Worm (Caenorhabditis elegans) whole organism, L4 larva: ENCODE data around the gene nlp-3.

Source experiments
- F10B5.3 ChIP-seq: sonication (generic microtip); optimal IDR thresholded peaks from 2 replicates; lab custom pipeline; 2016; ENCODE audit warnings: mild to moderate bottlenecking, missing genetic modification characterization, missing compliant biosample characterization
- F37D6.2 ChIP-seq: sonication (generic microtip); optimal IDR thresholded peaks from 2 replicates; lab custom pipeline; 2016; ENCODE audit warnings: mild to moderate bottlenecking, missing genetic modification characterization, missing compliant biosample characterization
- F44E2.7 ChIP-seq: fragments of 200-800 bp; sonication (Bioruptor generic); IDR thresholded peaks from 2 replicates; pipeline ENCODE4 v2.1.2; 2022; ENCODE audit warnings: missing genetic modification characterization, missing compliant biosample characterization
- T26A8.4 ChIP-seq: fragments of 200-800 bp; sonication (Bioruptor generic); IDR thresholded peaks from 2 replicates; pipeline ENCODE4 v1.3.6; 2022; ENCODE audit warnings: missing genetic modification characterization, missing compliant biosample characterization
- Y5F2A.4 ChIP-seq: fragments of 200-800 bp; sonication (Bioruptor generic); optimal IDR thresholded peaks from 2 replicates; lab custom pipeline; 2018; ENCODE audit warnings: mild to moderate bottlenecking, missing genetic modification characterization, missing compliant biosample characterization
- ZK546.5 ChIP-seq, 2 experiments: sonication (generic microtip); optimal IDR thresholded peaks; 2 replicates each; lab custom pipeline; 2017; ENCODE audit warnings: missing biosample characterization in 2 of 2, missing genetic modification characterization in 2 of 2
- aha-1 ChIP-seq: fragments of 150-350 bp; peaks from one replicate; lab custom pipeline; 2014; ENCODE audit warnings: missing biosample characterization, missing genetic modification characterization
- ama-1 ChIP-seq: fragments of 150-350 bp; optimal IDR thresholded peaks from 2 replicates; lab custom pipeline; 2014; ENCODE audit warnings: inconsistent platforms, mixed read lengths
- arid-1 ChIP-seq: fragments of 200-800 bp; sonication (Bioruptor generic); conservative IDR thresholded peaks from 2 replicates; pipeline ENCODE4 v1.3.6; 2022; ENCODE audit warnings: missing genetic modification reagents, missing genetic modification characterization, missing compliant biosample characterization
- ceh-32 ChIP-seq: sonication (generic microtip); optimal IDR thresholded peaks from 2 replicates; lab custom pipeline; 2016; ENCODE audit warnings: mild to moderate bottlenecking, missing genetic modification characterization, missing compliant biosample characterization; ENCODE audit not compliant: poor library complexity
- ceh-44 ChIP-seq: fragments of 200-800 bp; sonication (Bioruptor generic); IDR thresholded peaks from 2 replicates; pipeline ENCODE4 v1.3.6; 2022; ENCODE audit warnings: missing genetic modification reagents, missing genetic modification characterization, missing compliant biosample characterization
- ctbp-1 ChIP-seq: fragments of 200-800 bp; sonication (Bioruptor generic); IDR thresholded peaks from 2 replicates; pipeline ENCODE4 v1.3.6; 2022; ENCODE audit warnings: missing genetic modification reagents, missing genetic modification characterization, missing compliant biosample characterization
- daf-16 ChIP-seq, 3 experiments: sonication (generic microtip); optimal IDR thresholded peaks; 2 replicates each; lab custom pipeline; 2016 to 2017; ENCODE audit warnings: missing genetic modification characterization in 3 of 3, missing genetic modification reagents in 3 of 3, mild to moderate bottlenecking in 2 of 3, missing compliant biosample characterization in 2 of 3, missing biosample characterization in 1 of 3, moderate library complexity in 1 of 3
- dmd-6 ChIP-seq: fragments of 200-800 bp; sonication (Bioruptor generic); IDR thresholded peaks from 2 replicates; pipeline ENCODE4 v1.3.6; 2022; ENCODE audit warnings: missing genetic modification reagents, missing genetic modification characterization, missing compliant biosample characterization
- dve-1 ChIP-seq: sonication (generic microtip); optimal IDR thresholded peaks from 2 replicates; lab custom pipeline; 2017; ENCODE audit warnings: antibody characterized with exemption, mild to moderate bottlenecking, missing genetic modification characterization, missing compliant biosample characterization; ENCODE audit not compliant: insufficient read depth
- hlh-11 ChIP-seq: fragments of 200-800 bp; sonication (Bioruptor generic); optimal IDR thresholded peaks from 2 replicates; lab custom pipeline; 2018; ENCODE audit warnings: mild to moderate bottlenecking, missing genetic modification characterization, missing compliant biosample characterization
- hlh-30 ChIP-seq: sonication (generic microtip); optimal IDR thresholded peaks from 2 replicates; lab custom pipeline; 2017; ENCODE audit warnings: antibody characterized with exemption, mild to moderate bottlenecking, missing genetic modification characterization, missing compliant biosample characterization; ENCODE audit not compliant: insufficient read depth
- lin-13 ChIP-seq: fragments of 150-350 bp; optimal IDR thresholded peaks from 2 replicates; lab custom pipeline; 2014; ENCODE audit warnings: missing biosample characterization, missing genetic modification reagents, missing genetic modification characterization
- lin-39 ChIP-seq: fragments of 150-350 bp; optimal IDR thresholded peaks from 2 replicates; lab custom pipeline; 2014; ENCODE audit warnings: missing biosample characterization, missing genetic modification reagents, missing genetic modification characterization
- madf-5 ChIP-seq, 2 experiments: fragments of 200-800 bp; sonication (Bioruptor generic); IDR thresholded peaks; 2 replicates each; pipeline ENCODE4 v1.3.6; 2022; ENCODE audit warnings: missing compliant biosample characterization in 2 of 2, missing genetic modification characterization in 2 of 2
- mdl-1 ChIP-seq, 2 experiments: fragments of 150-350 bp in 1 of 2; sonication (generic microtip) in 1 of 2; optimal IDR thresholded peaks; 2 replicates each; lab custom pipeline; 2014 to 2017; ENCODE audit warnings: missing biosample characterization in 2 of 2, missing genetic modification characterization in 2 of 2
- mes-2 ChIP-seq: sonication (generic microtip); optimal IDR thresholded peaks from 2 replicates; lab custom pipeline; 2016; ENCODE audit warnings: missing genotype, mild to moderate bottlenecking, missing genetic modification characterization, missing compliant biosample characterization; ENCODE audit not compliant: poor library complexity, severe bottlenecking
- mxl-2 ChIP-seq: fragments of 200-800 bp; sonication (Bioruptor generic); conservative IDR thresholded peaks from 2 replicates; pipeline ENCODE4 v1.3.6; 2022; ENCODE audit warnings: missing genetic modification reagents, missing genetic modification characterization, missing compliant biosample characterization
- mxl-3 ChIP-seq: fragments of 200-800 bp; sonication (Bioruptor generic); optimal IDR thresholded peaks from 2 replicates; lab custom pipeline; 2018; ENCODE audit warnings: mild to moderate bottlenecking, missing genetic modification characterization, missing compliant biosample characterization
- nhr-102 ChIP-seq: sonication (generic microtip); optimal IDR thresholded peaks from 2 replicates; lab custom pipeline; 2016; ENCODE audit warnings: mild to moderate bottlenecking, missing genetic modification characterization, moderate library complexity, missing compliant biosample characterization
- nhr-11 ChIP-seq: fragments of 150-350 bp; optimal IDR thresholded peaks from 2 replicates; lab custom pipeline; 2014; ENCODE audit warnings: missing biosample characterization, missing genetic modification characterization
- nhr-237 ChIP-seq: sonication (generic microtip); optimal IDR thresholded peaks from 2 replicates; lab custom pipeline; 2017; ENCODE audit warnings: missing biosample characterization, missing genetic modification characterization
- nhr-28 ChIP-seq: fragments of 150-350 bp; optimal IDR thresholded peaks from 2 replicates; lab custom pipeline; 2014; ENCODE audit warnings: missing biosample characterization, missing genetic modification characterization
- nhr-41 ChIP-seq: fragments of 200-800 bp; sonication (Bioruptor generic); IDR thresholded peaks from 2 replicates; pipeline ENCODE4 v1.3.6; 2022; ENCODE audit warnings: missing genetic modification reagents, missing genetic modification characterization, missing compliant biosample characterization
- pha-4 ChIP-seq, 2 experiments: fragments of 150-350 bp in 1 of 2; fragments of 200-800 bp in 1 of 2; sonication (Bioruptor generic) in 1 of 2; IDR thresholded peaks in 1 of 2; optimal IDR thresholded peaks in 1 of 2; 2 replicates each; pipeline versions ENCODE4 v1.3.6 to Lab custom; 2014 to 2022; ENCODE audit warnings: missing genetic modification characterization in 2 of 2, missing genetic modification reagents in 2 of 2, missing biosample characterization in 1 of 2, missing compliant biosample characterization in 1 of 2
- php-3 ChIP-seq: fragments of 200-800 bp; sonication (Bioruptor generic); IDR thresholded peaks from 2 replicates; pipeline ENCODE4 v1.3.6; 2022; ENCODE audit warnings: missing genetic modification reagents, missing genetic modification characterization, missing compliant biosample characterization
- pqm-1 ChIP-seq: sonication (generic microtip); optimal IDR thresholded peaks from 2 replicates; lab custom pipeline; 2017; ENCODE audit warnings: missing biosample characterization, missing genetic modification characterization
- rbr-2 ChIP-seq: sonication (generic microtip); optimal IDR thresholded peaks from 2 replicates; lab custom pipeline; 2016; ENCODE audit warnings: missing genotype, missing genetic modification characterization, missing compliant biosample characterization
- skn-1 ChIP-seq: fragments of 150-350 bp; optimal IDR thresholded peaks from 2 replicates; lab custom pipeline; 2014; ENCODE audit warnings: missing biosample characterization, missing genetic modification characterization
- snpc-1.2 ChIP-seq: fragments of 200-800 bp; sonication (Bioruptor generic); IDR thresholded peaks from 2 replicates; pipeline ENCODE4 v1.3.6; 2022; ENCODE audit warnings: missing genetic modification reagents, missing genetic modification characterization, missing compliant biosample characterization
- unc-62 ChIP-seq, 3 experiments: fragments of 150-350 bp in 1 of 3; sonication (generic microtip); optimal IDR thresholded peaks in 2 of 3; peaks in 1 of 3; 1 replicate in 1 of 3; 2 replicates in 2 of 3; lab custom pipeline; 2014 to 2017; ENCODE audit warnings: missing biosample characterization in 3 of 3, missing genetic modification characterization in 3 of 3, missing genetic modification reagents in 3 of 3, missing genotype in 1 of 3
- zip-2 ChIP-seq: fragments of 150-350 bp; optimal IDR thresholded peaks from 2 replicates; lab custom pipeline; 2014; ENCODE audit warnings: missing biosample characterization, missing genetic modification characterization

nlp-3 gene

DNA sequence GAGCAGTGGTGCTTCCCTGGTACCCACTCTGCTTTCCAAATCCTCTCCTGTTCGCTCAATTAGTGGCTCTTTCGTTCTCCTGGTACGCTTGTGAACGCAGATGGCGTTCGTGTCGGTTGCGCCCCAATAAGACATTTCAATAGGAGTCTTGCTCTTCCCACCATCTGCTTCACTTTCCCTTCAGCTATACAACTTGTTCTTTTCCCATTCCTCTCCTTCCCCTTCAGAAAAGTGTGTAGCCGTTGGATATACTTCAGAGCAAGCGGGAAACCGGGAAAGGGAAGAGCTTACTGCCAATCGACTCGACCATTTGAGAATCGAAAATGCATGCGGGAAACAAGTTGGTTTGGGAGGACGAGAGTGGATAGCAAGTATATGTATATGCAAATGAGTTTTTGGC lies 35.0 kb downstream of the nlp-3 start:
- TF ChIP-seq mxl-2 (GFP tag; lab: Robert Waterston, UW) (no peak), daf-16 (GFP tag; optimal IDR thresholded peaks at IDR 0.05; lab: Kevin White, UChicago) (no peak), daf-16 (tag; optimal IDR thresholded peaks at IDR 0.05; lab: Kevin White, UChicago) (no peak), skn-1 (tag; lab: Kevin White, UChicago) (no peak), lin-39 (tag; lab: Kevin White, UChicago) (no peak), Y5F2A.4 (GFP tag; lab: Kevin White, UChicago) (no peak), pqm-1 (tag; lab: Kevin White, UChicago) (no peak), nhr-102 (tag; lab: Kevin White, UChicago) (peak; percentile 6), ceh-44 (GFP tag; lab: Robert Waterston, UW) (no peak), nhr-41 (no peak), pha-4 (GFP tag; IDR thresholded peaks at IDR 0.05; lab: Robert Waterston, UW) (no peak), pha-4 (tag; optimal IDR thresholded peaks at IDR 0.05; lab: Kevin White, UChicago) (no peak), rbr-2 (tag; lab: Kevin White, UChicago) (peak; percentile 43), lin-13 (GFP tag; lab: Kevin White, UChicago) (no peak), hlh-11 (tag; lab: Kevin White, UChicago) (no peak), T26A8.4 (GFP tag; lab: Robert Waterston, UW) (no peak), hlh-30 (no peak)
- TF ChIP-seq, all 104 proteins: peak for 2

DNA sequence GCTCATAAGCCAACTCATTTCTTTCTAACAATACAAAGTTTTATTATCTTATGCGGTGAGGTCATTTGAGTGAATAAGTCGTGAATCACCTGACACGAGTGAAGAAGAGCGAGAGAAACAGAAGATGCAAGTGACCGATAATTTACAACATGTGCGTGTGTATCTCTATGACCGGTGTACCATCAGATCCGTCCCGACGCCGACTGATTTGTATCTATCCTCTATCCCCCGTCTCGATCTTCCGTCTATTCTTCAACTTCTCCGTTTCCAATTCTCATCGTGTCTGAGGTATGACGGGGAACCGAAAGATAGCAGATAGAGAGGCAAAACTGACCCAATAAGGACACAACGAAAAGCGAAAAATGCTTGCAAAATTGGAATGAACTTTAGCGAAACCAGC lies 36.8 kb downstream of the nlp-3 start, which contains the start of gene F09A5.3:
F09A5.3 (plus strand) TSS at position 162 of the 400 bp plus-strand sequence.
- peak; percentile 14 for TF ChIP-seq dve-1 (tag; lab: Kevin White, UChicago)
- TF ChIP-seq ama-1, result no peak
- TF ChIP-seq F37D6.2 (tag; lab: Kevin White, UChicago), result no peak
- peak; percentile 17 for TF ChIP-seq mes-2 (tag; lab: Kevin White, UChicago)
- peak; percentile 79 for TF ChIP-seq mxl-3
- TF ChIP-seq madf-5 (GFP tag; IDR thresholded peaks at IDR 0.05; lab: Robert Waterston, UW), result no peak
- no peak for TF ChIP-seq zip-2 (tag; lab: Kevin White, UChicago)
- no peak for TF ChIP-seq ctbp-1 (GFP tag; lab: Robert Waterston, UW)
- TF ChIP-seq nhr-11, result peak; percentile 6
- TF ChIP-seq unc-62 (GFP tag; optimal IDR thresholded peaks at IDR 0.05 in 1 of 2; lab: Kevin White, UChicago), result peak in 1 of 2 experiments; percentile 99
- TF ChIP-seq unc-62 (tag; optimal IDR thresholded peaks at IDR 0.05; lab: Kevin White, UChicago), result no peak
- TF ChIP-seq nhr-28 (tag; lab: Kevin White, UChicago), result peak; percentile 21
- TF ChIP-seq aha-1, result peak; percentile 5
- 0 out of 2 replicates have a peak, but pooled peaks have one; percentile 19 for TF ChIP-seq arid-1 (GFP tag; lab: Robert Waterston, UW)
- no peak for TF ChIP-seq snpc-1.2 (GFP tag; lab: Robert Waterston, UW)
- peak; percentile 8 for TF ChIP-seq F10B5.3
- no peak for TF ChIP-seq F44E2.7 (GFP tag; lab: Robert Waterston, UW)
- TF ChIP-seq hlh-30, result peak; percentile 91
- TF ChIP-seq pqm-1 (tag; lab: Kevin White, UChicago), result no peak
- TF ChIP-seq ceh-44 (GFP tag; lab: Robert Waterston, UW), result no peak
- TF ChIP-seq ZK546.5 (tag; optimal IDR thresholded peaks at IDR 0.05; lab: Kevin White, UChicago), result no peak
- TF ChIP-seq ceh-32, result no peak
- peak; percentile 53; the same call in 1 of the 2 replicates for TF ChIP-seq php-3 (GFP tag; lab: Robert Waterston, UW)
- peak in 1 of 2 experiments; percentile 56 for TF ChIP-seq mdl-1 (tag; optimal IDR thresholded peaks at IDR 0.05; lab: Kevin White, UChicago)
- peak; percentile 66 for TF ChIP-seq hlh-11 (tag; lab: Kevin White, UChicago)
- TF ChIP-seq dmd-6, result peak; percentile 31; the same call in 1 of the 2 replicates
- no peak for TF ChIP-seq nhr-237
